Worm (Caenorhabditis elegans) whole organism, young adult: ENCODE measurements around the gene prx-2.

Experiments
- F55B11.4 ChIP-seq: sonication (generic microtip); optimal IDR thresholded peaks from 2 replicates; lab custom pipeline; 2016; ENCODE audit warnings: missing compliant biosample characterization, missing genetic modification characterization, borderline replicate concordance; ENCODE audit not compliant: insufficient read depth
- ekl-4 ChIP-seq: fragments of 200-800 bp; sonication (Bioruptor generic); IDR thresholded peaks from 2 replicates; pipeline ENCODE4 v1.3.6; 2022; ENCODE audit warnings: missing genetic modification reagents, missing genetic modification characterization, missing compliant biosample characterization
- him-1 ChIP-seq: sonication (generic microtip); optimal IDR thresholded peaks from 2 replicates; lab custom pipeline; 2016; ENCODE audit warnings: missing genotype, missing genetic modification reagents, missing genetic modification characterization, missing compliant biosample characterization
- pbrm-1 ChIP-seq: fragments of 200-800 bp; sonication (Bioruptor generic); IDR thresholded peaks from 2 replicates; pipeline ENCODE4 v1.3.6; 2022; ENCODE audit warnings: missing genetic modification reagents, missing genetic modification characterization, missing compliant biosample characterization
- snpc-1.3 ChIP-seq: sonication (generic microtip); optimal IDR thresholded peaks from 2 replicates; lab custom pipeline; 2017; ENCODE audit warnings: missing genetic modification characterization, mild to moderate bottlenecking, missing compliant biosample characterization, antibody characterized with exemption, moderate library complexity, missing genotype, missing genetic modification reagents; ENCODE audit not compliant: insufficient read depth

prx-2 gene

ce11 chrIV:11695634-11696033, 51.7 kb downstream of the prx-2 start (continued):
- TF ChIP-seq him-1 (peak; percentile 76), F55B11.4 (tag; lab: Kevin White, UChicago) (no peak), pbrm-1 (GFP tag; lab: Robert Waterston, UW) (peak; percentile 48; the same call in 1 of the 2 replicates), ekl-4 (GFP tag; lab: Robert Waterston, UW) (0 out of 2 replicates have a peak, but pooled peaks have one; percentile 33), snpc-1.3 (tag; lab: Kevin White, UChicago) (peak; percentile 56)
